Fruit fly (Drosophila melanogaster): ENCODE data around the gene CG43336.

dm6 chr3R:15630918-15631317 is 6.0 kb upstream of the CG43336 start:
- no peak for TF ChIP-seq pan (optimal IDR thresholded peaks at IDR 0.05)
- no peak for TF ChIP-seq usp (GFP tag; optimal IDR thresholded peaks at IDR 0.05)
- TF ChIP-seq Dll (optimal IDR thresholded peaks at IDR 0.05) = no peak
- TF ChIP-seq psq (optimal IDR thresholded peaks at IDR 0.05) = no peak
- TF ChIP-seq CG8478 (optimal IDR thresholded peaks at IDR 0.05) = no peak
